Worm (Caenorhabditis elegans) whole organism, L3 larva: ENCODE results near the gene srz-20.

Experiments used
- R02D3.7 ChIP-seq: fragments of 150-350 bp; optimal IDR thresholded peaks from 2 replicates; lab custom pipeline; 2014; ENCODE audit warnings: missing biosample characterization, missing genetic modification characterization
- ama-1 ChIP-seq: fragments of 150-350 bp; optimal IDR thresholded peaks from 2 replicates; lab custom pipeline; 2018
- ceh-28 ChIP-seq: fragments of 150-350 bp; optimal IDR thresholded peaks from 2 replicates; lab custom pipeline; 2014; ENCODE audit warnings: missing biosample characterization, missing genetic modification reagents, missing genetic modification characterization
- ceh-9 ChIP-seq: sonication (generic microtip); optimal IDR thresholded peaks from 2 replicates; lab custom pipeline; 2018; ENCODE audit warnings: missing biosample characterization, missing genetic modification characterization
- elt-2 ChIP-seq: sonication (generic microtip); optimal IDR thresholded peaks from 2 replicates; lab custom pipeline; 2016; ENCODE audit warnings: missing genetic modification reagents, mild to moderate bottlenecking, missing genetic modification characterization, missing compliant biosample characterization
- eor-1 ChIP-seq, 2 experiments: fragments of 150-350 bp; optimal IDR thresholded peaks; 2 replicates each; lab custom pipeline; 2014 to 2018; ENCODE audit warnings: missing biosample characterization in 2 of 2, missing genetic modification characterization in 2 of 2
- mdl-1 ChIP-seq: fragments of 150-350 bp; optimal IDR thresholded peaks from 2 replicates; lab custom pipeline; 2014; ENCODE audit warnings: missing biosample characterization, missing genetic modification characterization
- mml-1 ChIP-seq: fragments of 150-350 bp; sonication (generic microtip); optimal IDR thresholded peaks from 3 replicates; lab custom pipeline; 2014; ENCODE audit warnings: missing biosample characterization, missing genetic modification characterization
- nhr-11 ChIP-seq: fragments of 150-350 bp; optimal IDR thresholded peaks from 2 replicates; lab custom pipeline; 2014; ENCODE audit warnings: missing biosample characterization, missing genetic modification characterization
- nhr-23 ChIP-seq: fragments of 150-350 bp; optimal IDR thresholded peaks from 2 replicates; lab custom pipeline; 2014; ENCODE audit warnings: missing biosample characterization, missing genetic modification reagents, missing genetic modification characterization
- nhr-25 ChIP-seq: sonication (generic microtip); optimal IDR thresholded peaks from 2 replicates; lab custom pipeline; 2017; ENCODE audit warnings: missing biosample characterization, missing genetic modification characterization
- nhr-28 ChIP-seq: fragments of 150-350 bp; optimal IDR thresholded peaks from 2 replicates; lab custom pipeline; 2014; ENCODE audit warnings: missing biosample characterization, missing genetic modification characterization
- nhr-76 ChIP-seq: fragments of 150-350 bp; sonication (generic microtip); optimal IDR thresholded peaks from 5 replicates; lab custom pipeline; 2014; ENCODE audit warnings: missing biosample characterization, missing genetic modification characterization
- tbx-2 ChIP-seq: sonication (generic microtip); optimal IDR thresholded peaks from 2 replicates; lab custom pipeline; 2016; ENCODE audit warnings: mild to moderate bottlenecking, missing genetic modification characterization, missing compliant biosample characterization

- TF ChIP-seq elt-2 (tag; lab: Kevin White, UChicago) (no peak), R02D3.7 (tag; lab: Kevin White, UChicago) (no peak), ceh-9 (no peak), nhr-25 (no peak), nhr-28 (no peak), nhr-11 (tag; lab: Kevin White, UChicago) (no peak), tbx-2 (no peak), mdl-1 (tag; lab: Kevin White, UChicago) (no peak), nhr-76 (tag; lab: Kevin White, UChicago) (no peak), eor-1 (tag; optimal IDR thresholded peaks at IDR 0.05; lab: Kevin White, UChicago) (no peak), ceh-28 (tag; lab: Kevin White, UChicago) (no peak), mml-1 (tag; lab: Kevin White, UChicago) (no peak), nhr-23 (tag; lab: Kevin White, UChicago) (no peak), ama-1 (lab: Kevin White, UChicago) (no peak)
Measured at ce11 chrIV:3943003-3943402, 27.6 kb downstream of the srz-20 start, which contains the start of gene Y46C8AL.11.
